Fruit fly (Drosophila melanogaster) whole organism, wandering third instar larva: Measurements from ENCODE around the gene CG14650.

Source experiments
- Abd-B ChIP-seq: fragments of >200 bp; optimal IDR thresholded peaks from 2 replicates; lab custom pipeline; 2017; ENCODE audit warnings: missing biosample characterization, missing genetic modification characterization
- CG32264 ChIP-seq: fragments of 200-800 bp; sonication (Bioruptor generic); optimal IDR thresholded peaks from 2 replicates; lab custom pipeline; 2016; ENCODE audit warnings: missing biosample characterization, missing genetic modification characterization
- CG9705 ChIP-seq: fragments of 200-800 bp; sonication (Bioruptor generic); optimal IDR thresholded peaks from 2 replicates; lab custom pipeline; 2018; ENCODE audit warnings: missing biosample characterization, mild to moderate bottlenecking, missing genetic modification characterization
- CrebA ChIP-seq: fragments of 200-800 bp; sonication (Bioruptor generic); optimal IDR thresholded peaks from 2 replicates; lab custom pipeline; 2016; ENCODE audit warnings: missing biosample characterization, mild to moderate bottlenecking, missing genetic modification characterization, borderline replicate concordance
- Dfd ChIP-seq: fragments of >200 bp; optimal IDR thresholded peaks from 2 replicates; lab custom pipeline; 2017; ENCODE audit warnings: missing biosample characterization, missing genetic modification characterization
- Dif ChIP-seq: fragments of 200-275, 200-300 bp; sonication (Bioruptor generic); optimal IDR thresholded peaks from 2 replicates; lab custom pipeline; 2018; ENCODE audit warnings: missing biosample characterization, missing genetic modification characterization; ENCODE audit not compliant: partially characterized antibody
- GATAd ChIP-seq: sonication (Bioruptor generic); optimal IDR thresholded peaks from 2 replicates; lab custom pipeline; 2016; ENCODE audit warnings: missing biosample characterization, missing genetic modification characterization
- HLH106 ChIP-seq: fragments of 200-800 bp; optimal IDR thresholded peaks from 3 replicates; lab custom pipeline; 2019; ENCODE audit warnings: missing biosample characterization, mild to moderate bottlenecking, missing genetic modification characterization, moderate library complexity
- Hnf4 ChIP-seq: fragments of 200-800 bp; sonication (Bioruptor generic); optimal IDR thresholded peaks from 2 replicates; lab custom pipeline; 2016; ENCODE audit warnings: missing biosample characterization, mild to moderate bottlenecking, missing genetic modification characterization
- Hr78 ChIP-seq: fragments of >200 bp; optimal IDR thresholded peaks from 2 replicates; lab custom pipeline; 2017; ENCODE audit warnings: missing biosample characterization, missing genetic modification characterization
- Hr83 ChIP-seq: fragments of 200-300 bp; sonication (Bioruptor generic); optimal IDR thresholded peaks from 2 replicates; lab custom pipeline; 2016; ENCODE audit warnings: missing biosample characterization, mild to moderate bottlenecking, missing genetic modification characterization, moderate library complexity; ENCODE audit not compliant: poor library complexity, severe bottlenecking
- Jra ChIP-seq: sonication (Bioruptor generic); optimal IDR thresholded peaks from 2 replicates; lab custom pipeline; 2016; ENCODE audit warnings: missing biosample characterization, missing genetic modification characterization
- Mio ChIP-seq: sonication (Bioruptor generic); optimal IDR thresholded peaks from 2 replicates; lab custom pipeline; 2016; ENCODE audit warnings: missing biosample characterization, missing genetic modification characterization
- Myc ChIP-seq: fragments of >200 bp; optimal IDR thresholded peaks from 2 replicates; lab custom pipeline; 2017
- N ChIP-seq: fragments of >200 bp; optimal IDR thresholded peaks from 2 replicates; lab custom pipeline; 2018; ENCODE audit warnings: missing biosample characterization, missing external identifiers, missing genetic modification characterization
- OdsH ChIP-seq: fragments of 200-800 bp; sonication (Bioruptor generic); optimal IDR thresholded peaks from 2 replicates; lab custom pipeline; 2016; ENCODE audit warnings: missing biosample characterization, mild to moderate bottlenecking, missing genetic modification characterization
- Rel ChIP-seq, 2 experiments: fragments of 200-800 bp; sonication (Bioruptor generic) in 1 of 2; optimal IDR thresholded peaks; 2 replicates in 1 of 2; 3 replicates in 1 of 2; lab custom pipeline; 2016 to 2019; ENCODE audit warnings: mild to moderate bottlenecking in 2 of 2, missing biosample characterization in 2 of 2, missing genetic modification characterization in 2 of 2, moderate library complexity in 1 of 2
- Vsx2 ChIP-seq: fragments of 200-300, 225-300 bp; sonication (Bioruptor generic); optimal IDR thresholded peaks from 2 replicates; lab custom pipeline; 2018; ENCODE audit warnings: missing biosample characterization, missing genetic modification characterization; ENCODE audit not compliant: partially characterized antibody
- br ChIP-seq: fragments of 200-800 bp; sonication (Bioruptor generic); optimal IDR thresholded peaks from 2 replicates; lab custom pipeline; 2016; ENCODE audit warnings: missing biosample characterization, missing genetic modification characterization
- brk ChIP-seq: fragments of 200-800 bp; sonication (Bioruptor generic); optimal IDR thresholded peaks from 2 replicates; lab custom pipeline; 2016; ENCODE audit warnings: missing biosample characterization, mild to moderate bottlenecking, missing genetic modification characterization
- dl ChIP-seq, 2 experiments: fragments of 175-275, 200-275 bp in 1 of 2; fragments of 200-275 bp in 1 of 2; sonication (Bioruptor generic); optimal IDR thresholded peaks; lab custom pipeline; 2018; ENCODE audit warnings: mild to moderate bottlenecking in 2 of 2, missing biosample characterization in 2 of 2, missing genetic modification characterization in 2 of 2, moderate library complexity in 2 of 2; ENCODE audit not compliant: partially characterized antibody in 2 of 2, insufficient read depth in 1 of 2
- dmrt93B ChIP-seq: fragments of 200-800 bp; sonication (Bioruptor generic); optimal IDR thresholded peaks from 2 replicates; lab custom pipeline; 2018; ENCODE audit warnings: missing biosample characterization, mild to moderate bottlenecking, missing genetic modification characterization
- ey ChIP-seq: fragments of 200-800 bp; sonication (Bioruptor generic); optimal IDR thresholded peaks from 2 replicates; lab custom pipeline; 2016; ENCODE audit warnings: missing biosample characterization, missing genetic modification characterization
- foxo ChIP-seq, 2 experiments: fragments of 200-800 bp; sonication (Bioruptor generic); optimal IDR thresholded peaks; 2 replicates in 1 of 2; 3 replicates in 1 of 2; lab custom pipeline; 2016 to 2017; ENCODE audit warnings: missing biosample characterization in 2 of 2, missing genetic modification characterization in 2 of 2
- fru ChIP-seq: fragments of 200-800 bp; sonication (Bioruptor generic); optimal IDR thresholded peaks from 3 replicates; lab custom pipeline; 2016; ENCODE audit warnings: missing biosample characterization, mild to moderate bottlenecking, missing genetic modification characterization
- lola ChIP-seq: fragments of >200 bp; optimal IDR thresholded peaks from 2 replicates; lab custom pipeline; 2017; ENCODE audit warnings: missing biosample characterization, missing genetic modification characterization
- pan ChIP-seq: fragments of >200 bp; optimal IDR thresholded peaks from 2 replicates; lab custom pipeline; 2017
- psq ChIP-seq: fragments of 200-800 bp; sonication (Bioruptor generic); optimal IDR thresholded peaks from 3 replicates; lab custom pipeline; 2017; ENCODE audit warnings: missing biosample characterization, mild to moderate bottlenecking, missing genetic modification characterization, moderate library complexity
- rgr ChIP-seq: fragments of 200-800 bp; sonication (Bioruptor generic); optimal IDR thresholded peaks from 3 replicates; lab custom pipeline; 2016; ENCODE audit warnings: missing biosample characterization, mild to moderate bottlenecking, missing genetic modification characterization
- sage ChIP-seq: fragments of 200-800 bp; sonication (Bioruptor generic); optimal IDR thresholded peaks from 2 replicates; lab custom pipeline; 2016; ENCODE audit warnings: missing biosample characterization, mild to moderate bottlenecking, missing genetic modification characterization
- sv ChIP-seq: fragments of 200-800 bp; sonication (Bioruptor generic); optimal IDR thresholded peaks from 3 replicates; lab custom pipeline; 2016; ENCODE audit warnings: missing biosample characterization, missing genetic modification characterization
- tai ChIP-seq: sonication (Bioruptor generic); optimal IDR thresholded peaks from 2 replicates; lab custom pipeline; 2016; ENCODE audit warnings: missing biosample characterization, missing genetic modification characterization
- usp ChIP-seq: fragments of >200 bp; optimal IDR thresholded peaks from 2 replicates; lab custom pipeline; 2017; ENCODE audit warnings: missing biosample characterization, missing genetic modification characterization

Gene CG14650

DNA sequence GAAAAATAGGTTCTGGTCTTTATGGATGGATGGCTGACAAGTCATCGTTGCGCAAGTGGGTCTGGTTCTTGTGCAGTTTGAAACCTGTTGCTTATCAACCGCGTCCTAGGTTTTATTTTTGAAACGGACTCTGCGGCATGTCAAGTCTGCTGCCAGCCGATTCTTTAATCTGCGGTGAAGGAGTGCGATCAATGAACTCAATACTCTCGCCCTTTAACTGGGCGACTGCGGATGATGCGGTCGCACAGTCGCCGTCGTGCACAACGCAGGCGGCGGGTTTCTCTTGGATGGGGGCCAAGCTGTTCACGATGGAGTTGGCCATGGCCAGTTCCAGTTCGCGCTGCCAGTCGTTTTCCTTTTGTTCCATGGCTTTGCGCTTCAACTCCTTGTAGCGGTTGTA, 29.9 kb upstream of the CG14650 start:
- no peak for TF ChIP-seq psq (GFP tag; lab: Kevin White, UChicago)
- no peak for TF ChIP-seq tai
- TF ChIP-seq Rel (GFP tag; optimal IDR thresholded peaks at IDR 0.05; lab: Kevin White, UChicago), result no peak
- TF ChIP-seq Rel (tag; optimal IDR thresholded peaks at IDR 0.05; lab: Kevin White, UChicago), result no peak
- no peak for TF ChIP-seq Dfd (GFP tag; lab: Kevin White, UChicago)
- TF ChIP-seq Myc (lab: Kevin White, UChicago), result no peak
- no peak for TF ChIP-seq usp
- no peak for TF ChIP-seq dmrt93B
- TF ChIP-seq foxo (GFP tag; optimal IDR thresholded peaks at IDR 0.05; lab: Kevin White, UChicago), result no peak
- TF ChIP-seq, all 38 proteins: peak for 0

DNA sequence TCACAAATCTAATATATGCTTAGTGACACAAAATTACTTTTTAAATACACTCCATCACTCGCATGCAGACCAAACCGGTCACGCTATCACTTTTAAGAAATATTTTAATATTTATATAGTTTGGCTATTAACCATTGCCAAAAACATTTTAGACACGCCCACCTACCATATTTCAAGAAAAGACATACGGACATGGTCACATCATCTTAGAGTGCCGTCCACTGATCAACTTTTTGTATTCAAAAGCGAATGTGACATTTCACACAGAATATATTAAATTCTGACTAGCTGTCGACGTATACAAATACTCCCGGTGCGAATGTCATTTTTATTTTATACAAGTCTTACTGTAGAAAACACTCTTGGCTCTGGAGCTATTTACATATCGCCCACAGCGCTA, 21.0 kb upstream of the CG14650 start, which contains the start of gene CG31528:
CG31528 (plus strand) TSS at position 301 of the 400 bp plus-strand sequence.
- TF ChIP-seq CG32264 (GFP tag; lab: Kevin White, UChicago) (no peak), Mio (GFP tag; lab: Kevin White, UChicago) (no peak), psq (GFP tag; lab: Kevin White, UChicago) (no peak)

DNA sequence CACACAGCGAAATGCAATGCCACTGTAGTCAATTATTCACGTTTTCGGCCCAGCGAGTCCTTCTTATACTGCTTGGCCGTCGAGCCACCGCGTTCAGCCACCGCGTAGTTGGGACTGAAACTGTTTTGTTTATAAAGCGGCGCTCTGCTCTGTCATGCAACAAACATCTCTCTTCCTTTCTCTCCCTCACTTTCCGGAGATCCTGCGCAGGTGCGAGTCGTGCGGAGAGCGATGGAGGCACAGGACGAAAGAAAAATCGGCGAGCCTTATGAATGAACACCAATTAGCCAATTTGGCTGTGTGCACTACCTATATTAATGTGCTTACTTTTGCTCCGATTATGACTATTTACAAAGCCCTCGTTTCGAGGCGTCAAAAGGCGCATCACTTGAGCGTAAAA, 17.7 kb upstream of the CG14650 start, which contains the start of gene CG32944:
CG32944 (minus strand) TSS at position 97 of the 400 bp plus-strand sequence.
- peak; percentile 58 for TF ChIP-seq Vsx2 (GFP tag; lab: Kevin White, UChicago)
- TF ChIP-seq lola (GFP tag; lab: Kevin White, UChicago), result no peak
- TF ChIP-seq br (GFP tag; lab: Kevin White, UChicago), result no peak
- TF ChIP-seq Dif (GFP tag; lab: Kevin White, UChicago), result peak; percentile 38
- no peak for TF ChIP-seq HLH106
- no peak for TF ChIP-seq tai
- TF ChIP-seq Mio (GFP tag; lab: Kevin White, UChicago), result no peak
- TF ChIP-seq rgr (GFP tag; lab: Kevin White, UChicago), result no peak
- TF ChIP-seq foxo (GFP tag; optimal IDR thresholded peaks at IDR 0.05; lab: Kevin White, UChicago), result no peak
- TF ChIP-seq psq (GFP tag; lab: Kevin White, UChicago), result no peak
- no peak for TF ChIP-seq Jra
- TF ChIP-seq ey, result no peak
- no peak for TF ChIP-seq Hr78
- no peak for TF ChIP-seq GATAd (GFP tag; lab: Kevin White, UChicago)
- no peak for TF ChIP-seq sage
- TF ChIP-seq CrebA (GFP tag; lab: Kevin White, UChicago), result no peak
- TF ChIP-seq dmrt93B, result no peak

DNA sequence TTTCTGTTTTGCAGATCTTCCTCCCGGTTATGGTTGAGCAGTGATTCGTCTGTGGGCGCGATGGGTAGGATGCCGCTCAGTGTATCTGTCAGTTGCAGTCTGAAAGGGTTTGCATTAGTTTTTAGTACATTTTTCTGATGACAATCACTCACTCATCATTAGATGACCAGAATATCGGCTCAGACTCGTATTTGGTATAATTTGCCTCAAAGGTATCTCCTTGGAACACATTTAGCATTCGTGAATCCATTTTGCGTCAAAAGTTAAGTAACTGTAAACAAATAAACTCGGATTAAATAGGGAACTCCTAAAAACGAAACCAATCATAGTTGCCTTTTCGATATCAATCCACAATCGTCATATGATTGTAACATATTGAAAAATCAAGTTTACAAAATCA, 10.5 kb upstream of the CG14650 start, which contains the start of gene CG31525:
CG31525 (plus strand) TSS at position 301 of the 400 bp plus-strand sequence.
- TF ChIP-seq lola (GFP tag; lab: Kevin White, UChicago) (no peak), dl (GFP tag; optimal IDR thresholded peaks at IDR 0.05; lab: Kevin White, UChicago; ENCODE audit: insufficient read depth in 1 of 2, partially characterized antibody in 2 of 2) (no peak), Dfd (GFP tag; lab: Kevin White, UChicago) (no peak), rgr (GFP tag; lab: Kevin White, UChicago) (no peak), N (GFP tag; lab: Kevin White, UChicago) (no peak), CG9705 (no peak), Mio (GFP tag; lab: Kevin White, UChicago) (no peak), CG32264 (GFP tag; lab: Kevin White, UChicago) (no peak), OdsH (GFP tag; lab: Kevin White, UChicago) (no peak), dmrt93B (no peak), fru (GFP tag; lab: Kevin White, UChicago) (no peak), usp (no peak), Hnf4 (GFP tag; lab: Kevin White, UChicago) (no peak), Jra (no peak), brk (GFP tag; lab: Kevin White, UChicago) (no peak)
- TF ChIP-seq, all 38 proteins: peak for 0

DNA sequence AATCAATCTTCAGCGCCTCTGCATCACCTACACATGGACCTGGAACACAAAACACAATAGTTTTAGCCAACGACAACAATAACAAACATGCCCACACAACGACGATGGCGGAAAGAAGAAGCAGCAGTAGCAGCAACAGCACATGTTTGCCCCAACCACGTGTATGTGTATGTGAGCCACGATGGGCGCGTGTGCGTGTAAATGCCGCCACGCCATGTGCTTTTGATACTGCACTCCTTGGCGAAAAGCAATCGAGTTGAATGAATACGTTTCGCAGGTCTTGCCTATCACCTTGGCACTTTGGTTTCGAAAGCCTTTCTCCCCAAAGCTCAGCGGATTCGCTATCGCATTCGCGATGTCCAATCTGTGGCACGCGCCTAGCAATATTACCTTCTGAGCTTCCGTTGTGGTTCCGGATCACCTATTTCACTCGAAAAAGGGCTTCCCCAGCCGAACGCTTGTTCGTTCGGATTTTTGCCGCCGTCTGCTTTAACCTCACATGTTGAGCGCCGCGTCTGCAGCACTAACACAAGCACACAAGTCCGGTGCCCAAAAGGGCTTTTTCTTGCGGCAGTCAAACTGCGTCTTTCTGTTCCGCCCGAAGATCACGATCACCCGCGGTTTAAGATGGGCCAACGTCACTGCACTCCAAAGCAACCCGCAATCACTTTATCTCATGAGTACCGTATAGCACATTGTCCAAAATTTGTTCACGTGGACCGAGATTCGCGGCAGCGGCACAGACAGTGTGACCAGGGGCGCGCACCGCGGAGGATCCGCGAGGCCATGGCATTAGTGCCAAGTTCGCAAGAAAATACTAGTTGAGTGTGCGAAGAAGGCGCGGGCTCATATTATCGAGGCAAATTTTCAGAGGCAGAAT, 8.4 kb upstream of the CG14650 start, which contains the start of gene srl:
srl (minus strand) TSS at position 751 of the 880 bp plus-strand sequence.
- TF ChIP-seq Abd-B (GFP tag; lab: Kevin White, UChicago), result no peak
- TF ChIP-seq Myc (lab: Kevin White, UChicago), result peak; percentile 61
- no peak for TF ChIP-seq fru (GFP tag; lab: Kevin White, UChicago)
- TF ChIP-seq Dfd (GFP tag; lab: Kevin White, UChicago), result no peak
- no peak for TF ChIP-seq sage
- TF ChIP-seq pan, result no peak
- TF ChIP-seq CG32264 (GFP tag; lab: Kevin White, UChicago), result no peak
- no peak for TF ChIP-seq Hnf4 (GFP tag; lab: Kevin White, UChicago)
- TF ChIP-seq Vsx2 (GFP tag; lab: Kevin White, UChicago), result no peak
- TF ChIP-seq HLH106, result no peak
- TF ChIP-seq usp, result no peak
- TF ChIP-seq OdsH (GFP tag; lab: Kevin White, UChicago), result no peak
- TF ChIP-seq Rel (GFP tag; optimal IDR thresholded peaks at IDR 0.05; lab: Kevin White, UChicago), result no peak
- peak; percentile 66 for TF ChIP-seq Rel (tag; optimal IDR thresholded peaks at IDR 0.05; lab: Kevin White, UChicago)
- TF ChIP-seq sv (GFP tag; lab: Kevin White, UChicago), result no peak
- TF ChIP-seq Hr83, result peak; percentile 40
